Fruit fly (Drosophila melanogaster) whole organism: ENCODE results near the gene CG17118.

Experiments
- CG8478 ChIP-seq: fragments of >200 bp; optimal IDR thresholded peaks from 2 replicates; lab custom pipeline; 2018; ENCODE audit warnings: inconsistent platforms
- EcR ChIP-seq, 2 experiments: fragments of >200 bp; optimal IDR thresholded peaks; 2 replicates each; lab custom pipeline; 2017; ENCODE audit warnings: missing biosample characterization in 2 of 2, missing genetic modification characterization in 2 of 2, missing genetic modification reagents in 2 of 2
- pan ChIP-seq: fragments of >200 bp; optimal IDR thresholded peaks from 2 replicates; lab custom pipeline; 2017
- psq ChIP-seq: fragments of >200 bp; optimal IDR thresholded peaks from 2 replicates; lab custom pipeline; 2017

dm6 chr2L:10735923-10736322, 5.9 kb downstream of the CG17118 start, which contains the start of gene Nup107:
- no peak for TF ChIP-seq CG8478 (lab: Kevin White, UChicago)
- TF ChIP-seq psq (lab: Kevin White, UChicago): no peak
- no peak for TF ChIP-seq pan (lab: Kevin White, UChicago)
- TF ChIP-seq EcR (GFP tag; optimal IDR thresholded peaks at IDR 0.05; lab: Kevin White, UChicago): no peak
